Worm (Caenorhabditis elegans) whole organism, L4/young adult: ENCODE measurements around the gene srx-115.
"Not testable (repeated sequence)": the region's sequence is repeated elsewhere in the genome, so short reads cannot be mapped to it uniquely, and the experiment has no call there.

Experiments
- W03F9.2 ChIP-seq: fragments of 150-350 bp; optimal IDR thresholded peaks from 2 replicates; lab custom pipeline; 2014; ENCODE audit warnings: missing biosample characterization, missing genetic modification characterization
- dao-5 ChIP-seq: sonication (generic microtip); optimal IDR thresholded peaks from 2 replicates; lab custom pipeline; 2016; ENCODE audit warnings: missing genotype, missing genetic modification characterization, moderate library complexity, missing compliant biosample characterization
- him-1 ChIP-seq: sonication (generic microtip); optimal IDR thresholded peaks from 2 replicates; lab custom pipeline; 2016; ENCODE audit warnings: missing genotype, missing genetic modification reagents, missing genetic modification characterization, missing compliant biosample characterization

The srx-115 gene

DNA sequence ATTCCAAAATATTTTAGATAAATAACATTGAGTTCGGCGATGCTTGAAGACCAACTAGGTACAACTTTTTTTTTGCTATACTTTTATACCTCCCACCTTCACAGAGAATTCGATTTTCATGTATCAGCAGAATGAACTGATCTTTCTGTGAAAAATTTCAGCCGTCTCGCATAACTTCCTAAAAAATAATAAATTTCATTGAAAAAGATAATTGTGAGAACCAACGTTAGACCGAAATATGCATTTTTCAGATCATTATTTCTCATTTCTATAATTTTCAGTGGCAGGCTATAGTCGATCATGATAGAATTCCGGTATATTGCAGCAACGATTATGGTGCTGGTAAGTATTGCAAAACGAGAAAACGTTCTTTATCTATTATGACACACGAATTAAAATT, at the start of gene srx-115:
srx-115 (plus strand) TSS at position 301 of the 400 bp plus-strand sequence.
- TF ChIP-seq him-1 (tag; lab: Kevin White, UChicago), result no peak
- TF ChIP-seq W03F9.2 (tag; lab: Kevin White, UChicago), result no peak
- TF ChIP-seq dao-5 (tag; lab: Kevin White, UChicago), result no peak

DNA sequence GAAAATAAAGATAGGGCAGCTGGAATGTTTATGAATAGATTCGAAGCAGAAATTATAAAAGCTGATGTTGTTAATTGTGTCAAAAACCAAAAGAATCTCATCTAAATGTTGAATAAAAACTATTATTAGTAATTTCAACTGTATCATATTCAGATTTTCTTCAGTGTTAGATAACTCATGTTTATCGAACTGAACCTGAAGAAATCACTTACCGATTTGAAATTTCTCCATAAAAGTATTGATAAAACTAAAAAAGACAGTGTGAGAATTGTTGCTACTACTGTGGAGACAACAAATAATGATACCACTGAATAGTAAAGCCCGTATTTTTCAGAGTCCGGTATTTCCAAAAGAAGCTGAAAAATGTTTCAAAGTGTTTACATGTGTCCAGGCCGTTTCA, 49.5 kb upstream of the srx-115 start, which contains the start of gene ZC196.8:
ZC196.8 (minus strand) TSS at position 101 of the 400 bp plus-strand sequence.
- not testable (repeated sequence) for TF ChIP-seq him-1, dao-5, W03F9.2 (tag; lab: Kevin White, UChicago)

- TF ChIP-seq W03F9.2, him-1, dao-5 (tag; lab: Kevin White, UChicago): not testable (repeated sequence)
These were observed 45.5 kb upstream of the srx-115 start, which contains the start of gene droe-8 for ce11 chrV:8726228-8726627. Gene droe-8 (plus strand): TSS chrV:8726528.

- TF ChIP-seq him-1 (tag; lab: Kevin White, UChicago), result no peak
- TF ChIP-seq W03F9.2 (tag; lab: Kevin White, UChicago), result no peak
- TF ChIP-seq dao-5 (tag; lab: Kevin White, UChicago), result no peak
These were observed 44.6 kb upstream of the srx-115 start, which contains the start of gene ZC196.9 for ce11 chrV:8727077-8727476. Gene ZC196.9 (minus strand): TSS chrV:8727177.

- TF ChIP-seq him-1 (tag; lab: Kevin White, UChicago) (no peak), W03F9.2 (tag; lab: Kevin White, UChicago) (no peak), dao-5 (tag; lab: Kevin White, UChicago) (no peak)
These were observed 42.6 kb upstream of the srx-115 start, which contains the start of gene ZC196.5 for ce11 chrV:8729100-8729499. Gene ZC196.5 (plus strand): TSS chrV:8729400.

ce11 chrV:8730991-8731390, 40.7 kb upstream of the srx-115 start:
- TF ChIP-seq dao-5 (tag; lab: Kevin White, UChicago) (no peak), him-1 (tag; lab: Kevin White, UChicago) (no peak), W03F9.2 (tag; lab: Kevin White, UChicago) (no peak)

- TF ChIP-seq W03F9.2 (tag; lab: Kevin White, UChicago) (no peak), dao-5 (tag; lab: Kevin White, UChicago) (no peak), him-1 (tag; lab: Kevin White, UChicago) (no peak)
These were observed 38.8 kb upstream of the srx-115 start, which contains the start of gene ZC196.4 for ce11 chrV:8732934-8733333. Gene ZC196.4 (plus strand): TSS chrV:8733106.

- TF ChIP-seq him-1 (tag; lab: Kevin White, UChicago), result no peak
- no peak for TF ChIP-seq dao-5 (tag; lab: Kevin White, UChicago)
- no peak for TF ChIP-seq W03F9.2 (tag; lab: Kevin White, UChicago)
These were observed 35.3 kb upstream of the srx-115 start, which contains the start of gene ZC196.3 for ce11 chrV:8736369-8736768. Gene ZC196.3 (plus strand): TSS chrV:8736669.

DNA sequence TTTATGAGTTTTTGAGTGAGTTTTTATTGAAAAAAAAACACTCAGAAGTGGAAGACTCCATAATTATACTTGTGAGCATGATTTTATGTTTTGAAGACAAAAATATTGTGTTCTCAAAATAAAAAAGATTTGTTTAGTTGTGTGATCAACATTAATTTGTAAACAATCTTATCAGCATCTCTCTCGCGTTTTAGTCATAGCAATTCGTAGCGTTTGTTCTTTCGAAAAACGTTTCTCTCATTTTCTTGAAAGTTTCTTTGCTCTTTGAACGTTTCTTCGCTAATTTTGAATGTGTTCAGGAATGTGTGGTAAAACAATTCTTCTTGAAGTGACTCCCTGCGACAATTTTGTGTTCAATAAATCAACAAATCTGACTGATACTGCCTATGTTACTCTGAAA, 32.6 kb upstream of the srx-115 start, which contains the start of gene ZC196.2:
ZC196.2 (plus strand) TSS at position 301 of the 400 bp plus-strand sequence.
- TF ChIP-seq him-1 (tag; lab: Kevin White, UChicago) (no peak), dao-5 (tag; lab: Kevin White, UChicago) (no peak), W03F9.2 (tag; lab: Kevin White, UChicago) (no peak)

DNA sequence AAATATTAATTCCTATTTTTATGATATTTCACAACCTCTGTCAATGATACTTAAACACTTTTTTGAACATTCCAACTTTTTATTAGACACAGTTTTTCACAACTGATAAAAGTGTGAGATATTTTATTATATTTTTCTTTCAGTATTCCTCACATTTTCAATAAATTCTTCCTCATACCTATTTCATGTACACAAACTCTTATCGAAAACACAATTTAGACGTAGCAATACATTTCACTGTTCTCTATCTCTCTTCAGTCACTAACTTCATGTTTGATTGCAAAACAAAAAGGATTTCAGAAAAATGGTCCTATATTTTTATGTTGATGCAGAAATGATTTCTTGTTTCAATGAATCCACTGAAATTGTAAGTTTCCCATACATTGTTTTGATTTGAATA, 25.8 kb upstream of the srx-115 start, which contains the start of gene B0507.6:
B0507.6 (plus strand) TSS at position 301 of the 400 bp plus-strand sequence.
- TF ChIP-seq dao-5 (tag; lab: Kevin White, UChicago) (no peak), him-1 (tag; lab: Kevin White, UChicago) (no peak), W03F9.2 (tag; lab: Kevin White, UChicago) (no peak)

ce11 chrV:8753395-8753794, 18.3 kb upstream of the srx-115 start, which contains the start of gene B0507.5:
Gene B0507.5 (plus strand): TSS chrV:8753695.
- TF ChIP-seq him-1 (tag; lab: Kevin White, UChicago) (no peak), W03F9.2 (tag; lab: Kevin White, UChicago) (no peak), dao-5 (tag; lab: Kevin White, UChicago) (no peak)

DNA sequence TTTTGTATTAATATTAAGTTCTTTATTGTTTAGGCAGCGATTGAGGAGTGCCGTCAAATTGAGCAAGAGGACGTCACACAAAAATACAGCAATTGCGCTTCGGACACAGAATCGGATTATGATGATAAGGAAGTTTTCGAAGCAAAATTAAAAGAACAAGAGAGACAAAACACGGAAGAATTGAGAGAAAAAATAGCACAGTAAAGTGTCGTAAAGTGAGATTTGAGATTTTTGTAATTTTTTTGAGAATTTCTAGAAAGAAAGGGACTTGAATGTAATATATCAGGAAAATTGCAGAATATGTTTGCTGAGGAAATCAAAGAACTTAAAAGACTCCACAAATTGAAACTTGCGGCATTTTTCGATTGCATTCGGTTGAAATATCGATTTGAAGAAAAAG, 17.0 kb upstream of the srx-115 start, which contains the start of gene B0507.4:
B0507.4 (plus strand) TSS at position 301 of the 400 bp plus-strand sequence.
- TF ChIP-seq W03F9.2 (tag; lab: Kevin White, UChicago) (no peak), dao-5 (tag; lab: Kevin White, UChicago) (no peak)

DNA sequence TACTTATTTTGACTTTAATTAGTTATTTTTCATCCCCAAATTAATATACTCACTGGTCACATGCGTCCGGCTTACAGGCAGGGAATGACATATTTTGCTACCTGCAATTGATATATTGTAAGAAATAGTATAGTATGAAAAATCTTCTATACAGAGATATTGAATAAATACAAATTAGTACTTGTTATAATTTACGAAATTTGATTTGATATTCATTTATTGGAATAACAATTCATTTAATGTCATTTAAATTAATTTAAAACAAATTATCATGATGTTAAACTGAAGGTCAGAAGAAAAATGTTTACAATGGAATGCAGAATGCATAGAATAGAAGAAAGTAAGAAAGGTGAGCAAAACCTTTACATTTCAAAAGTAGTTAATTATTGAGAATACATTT, 13.1 kb upstream of the srx-115 start, which contains the start of gene B0507.7:
B0507.7 (minus strand) TSS at position 101 of the 400 bp plus-strand sequence.
- no peak for TF ChIP-seq dao-5 (tag; lab: Kevin White, UChicago)
- TF ChIP-seq W03F9.2 (tag; lab: Kevin White, UChicago), result no peak
- TF ChIP-seq him-1 (tag; lab: Kevin White, UChicago), result no peak
